Worm (Caenorhabditis elegans) whole organism, L2 larva: ENCODE results near the gene Y46C8AM.1.

Experiments
- R02D3.7 ChIP-seq: fragments of 150-350 bp; optimal IDR thresholded peaks from 2 replicates; lab custom pipeline; 2014; ENCODE audit warnings: missing biosample characterization, missing genetic modification characterization
- ama-1 ChIP-seq: fragments of 150-350 bp; optimal IDR thresholded peaks from 2 replicates; lab custom pipeline; 2018; ENCODE audit warnings: inconsistent platforms
- elt-3 ChIP-seq: sonication (generic microtip); optimal IDR thresholded peaks from 2 replicates; lab custom pipeline; 2017; ENCODE audit warnings: missing biosample characterization, missing genetic modification characterization
- nhr-12 ChIP-seq: fragments of 150-350 bp; optimal IDR thresholded peaks from 2 replicates; lab custom pipeline; 2014; ENCODE audit warnings: missing biosample characterization, missing genetic modification characterization
- nhr-129 ChIP-seq: fragments of 150-350 bp; optimal IDR thresholded peaks from 2 replicates; lab custom pipeline; 2014; ENCODE audit warnings: missing biosample characterization, missing genetic modification characterization
- peb-1 ChIP-seq: fragments of 150-350 bp; optimal IDR thresholded peaks from 2 replicates; lab custom pipeline; 2014; ENCODE audit warnings: missing biosample characterization, missing genetic modification characterization
- sma-3 ChIP-seq: sonication (generic microtip); optimal IDR thresholded peaks from 2 replicates; lab custom pipeline; 2016; ENCODE audit warnings: missing genetic modification reagents, missing genetic modification characterization, missing compliant biosample characterization
- sma-9 ChIP-seq, 2 experiments: fragments of 150-350 bp in 1 of 2; sonication (generic microtip) in 1 of 2; optimal IDR thresholded peaks; 2 replicates each; lab custom pipeline; 2014 to 2016; ENCODE audit warnings: missing genetic modification characterization in 2 of 2, mild to moderate bottlenecking in 1 of 2, missing biosample characterization in 1 of 2, missing compliant biosample characterization in 1 of 2, missing genetic modification reagents in 1 of 2, moderate library complexity in 1 of 2
- snpc-4 ChIP-seq: fragments of 150-350 bp; optimal IDR thresholded peaks from 2 replicates; lab custom pipeline; 2014; ENCODE audit warnings: missing biosample characterization, missing genetic modification characterization
- zag-1 ChIP-seq: fragments of 150-350 bp; optimal IDR thresholded peaks from 2 replicates; lab custom pipeline; 2014; ENCODE audit warnings: missing biosample characterization, missing genetic modification characterization
- ztf-11 ChIP-seq: sonication (generic microtip); optimal IDR thresholded peaks from 2 replicates; lab custom pipeline; 2017; ENCODE audit warnings: missing biosample characterization, missing genetic modification characterization

DNA sequence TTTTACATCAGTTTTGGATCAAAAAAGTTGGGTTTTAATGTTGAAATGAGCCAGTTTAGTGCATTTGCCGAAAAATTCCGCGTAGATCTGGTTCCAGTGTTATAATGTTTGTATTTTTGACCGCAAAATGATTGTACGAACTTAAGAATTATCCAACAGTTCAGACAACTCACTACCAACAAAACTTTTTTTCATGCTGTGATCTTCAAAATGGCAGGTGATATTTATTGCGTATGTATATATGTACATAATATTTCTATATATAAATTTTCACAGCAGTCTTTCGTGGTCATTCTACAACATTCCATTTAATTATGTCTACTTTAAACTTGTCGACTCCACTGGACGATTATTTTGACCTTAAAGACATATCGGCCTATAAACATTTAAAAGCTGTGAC, 47.4 kb upstream of the Y46C8AM.1 start, which contains the start of gene srz-20:
- TF ChIP-seq nhr-12 (tag; lab: Kevin White, UChicago) (no peak), ama-1 (lab: Kevin White, UChicago) (no peak), zag-1 (tag; lab: Kevin White, UChicago) (no peak), ztf-11 (tag; lab: Kevin White, UChicago) (no peak), sma-3 (GFP tag; lab: Kevin White, UChicago) (no peak), sma-9 (GFP tag; optimal IDR thresholded peaks at IDR 0.05; lab: Kevin White, UChicago) (no peak), sma-9 (tag; optimal IDR thresholded peaks at IDR 0.05; lab: Kevin White, UChicago) (no peak), elt-3 (tag; lab: Kevin White, UChicago) (no peak), snpc-4 (tag; lab: Kevin White, UChicago) (no peak), nhr-129 (tag; lab: Kevin White, UChicago) (no peak), peb-1 (no peak), R02D3.7 (tag; lab: Kevin White, UChicago) (no peak)
